Worm (Caenorhabditis elegans) whole organism, L4 larva: ENCODE results near the gene pro-1.
A peak's percentile ranks its signal among the peaks of the same experiment; 100 is the strongest.

Experiments used
- D1046.2 ChIP-seq: fragments of 200-800 bp; sonication (Bioruptor generic); IDR thresholded peaks from 2 replicates; pipeline ENCODE4 v1.3.6; 2022; ENCODE audit warnings: missing genetic modification characterization, missing compliant biosample characterization
- F10B5.3 ChIP-seq: sonication (generic microtip); optimal IDR thresholded peaks from 2 replicates; lab custom pipeline; 2016; ENCODE audit warnings: mild to moderate bottlenecking, missing genetic modification characterization, missing compliant biosample characterization
- F26F4.8 ChIP-seq: fragments of 200-800 bp; sonication (Bioruptor generic); conservative IDR thresholded peaks from 2 replicates; pipeline ENCODE4 v1.3.6; 2022; ENCODE audit warnings: missing genetic modification characterization, missing compliant biosample characterization
- F44E2.7 ChIP-seq: fragments of 200-800 bp; sonication (Bioruptor generic); IDR thresholded peaks from 2 replicates; pipeline ENCODE4 v2.1.2; 2022; ENCODE audit warnings: missing genetic modification characterization, missing compliant biosample characterization
- T20F7.1 ChIP-seq: fragments of 200-800 bp; sonication (Bioruptor generic); optimal IDR thresholded peaks from 2 replicates; lab custom pipeline; 2018; ENCODE audit warnings: mild to moderate bottlenecking, missing genetic modification characterization, missing compliant biosample characterization
- T26A8.4 ChIP-seq: fragments of 200-800 bp; sonication (Bioruptor generic); IDR thresholded peaks from 2 replicates; pipeline ENCODE4 v1.3.6; 2022; ENCODE audit warnings: missing genetic modification characterization, missing compliant biosample characterization
- Y105C5A.15 ChIP-seq: fragments of 200-800 bp; sonication (Bioruptor generic); IDR thresholded peaks from 2 replicates; pipeline ENCODE4 v1.3.6; 2022; ENCODE audit warnings: missing genetic modification characterization, missing compliant biosample characterization
- Y48G9A.11 ChIP-seq: fragments of 200-800 bp; sonication (Bioruptor generic); IDR thresholded peaks from 2 replicates; pipeline ENCODE4 v1.3.6; 2022; ENCODE audit warnings: missing genetic modification reagents, missing genetic modification characterization, missing compliant biosample characterization
- Y5F2A.4 ChIP-seq: fragments of 200-800 bp; sonication (Bioruptor generic); optimal IDR thresholded peaks from 2 replicates; lab custom pipeline; 2018; ENCODE audit warnings: mild to moderate bottlenecking, missing genetic modification characterization, missing compliant biosample characterization
- aha-1 ChIP-seq: fragments of 150-350 bp; peaks from one replicate; lab custom pipeline; 2014; ENCODE audit warnings: missing biosample characterization, missing genetic modification characterization
- aly-2 ChIP-seq: sonication (generic microtip); optimal IDR thresholded peaks from 2 replicates; lab custom pipeline; 2018; ENCODE audit warnings: missing biosample characterization, missing genetic modification characterization
- attf-4 ChIP-seq: sonication (generic microtip); optimal IDR thresholded peaks from 3 replicates; lab custom pipeline; 2017; ENCODE audit warnings: missing biosample characterization, missing genetic modification characterization
- ceh-62 ChIP-seq: sonication (generic microtip); optimal IDR thresholded peaks from 2 replicates; lab custom pipeline; 2017; ENCODE audit warnings: missing biosample characterization, missing genetic modification characterization
- ces-1 ChIP-seq: fragments of 150-350 bp; sonication (generic microtip); optimal IDR thresholded peaks from 4 replicates; lab custom pipeline; 2014; ENCODE audit warnings: missing biosample characterization, missing genetic modification reagents, missing genetic modification characterization
- ctbp-1 ChIP-seq: fragments of 200-800 bp; sonication (Bioruptor generic); IDR thresholded peaks from 2 replicates; pipeline ENCODE4 v1.3.6; 2022; ENCODE audit warnings: missing genetic modification reagents, missing genetic modification characterization, missing compliant biosample characterization
- daf-16 ChIP-seq, 3 experiments: sonication (generic microtip); optimal IDR thresholded peaks; 2 replicates each; lab custom pipeline; 2016 to 2017; ENCODE audit warnings: missing genetic modification characterization in 3 of 3, missing genetic modification reagents in 3 of 3, mild to moderate bottlenecking in 2 of 3, missing compliant biosample characterization in 2 of 3, missing biosample characterization in 1 of 3, moderate library complexity in 1 of 3
- daf-19 ChIP-seq: fragments of 200-800 bp; sonication (Bioruptor generic); conservative IDR thresholded peaks from 2 replicates; pipeline ENCODE4 v1.3.6; 2022; ENCODE audit warnings: missing genetic modification characterization, missing compliant biosample characterization
- daf-8 ChIP-seq: fragments of 200-800 bp; sonication (Bioruptor generic); IDR thresholded peaks from 2 replicates; pipeline ENCODE4 v1.3.6; 2022; ENCODE audit warnings: missing genetic modification characterization, missing compliant biosample characterization
- dmd-9 ChIP-seq: fragments of 200-800 bp; sonication (Bioruptor generic); IDR thresholded peaks from 2 replicates; pipeline ENCODE4 v1.3.6; 2022; ENCODE audit warnings: missing genetic modification reagents, missing genetic modification characterization, missing compliant biosample characterization
- hif-1 ChIP-seq, 2 experiments: sonication (generic microtip); optimal IDR thresholded peaks; 2 replicates each; lab custom pipeline; 2016 to 2017; ENCODE audit warnings: missing compliant biosample characterization in 2 of 2, missing genetic modification characterization in 2 of 2, missing genetic modification reagents in 2 of 2, missing genotype in 2 of 2, mild to moderate bottlenecking in 1 of 2
- hlh-11 ChIP-seq: fragments of 200-800 bp; sonication (Bioruptor generic); optimal IDR thresholded peaks from 2 replicates; lab custom pipeline; 2018; ENCODE audit warnings: mild to moderate bottlenecking, missing genetic modification characterization, missing compliant biosample characterization
- lin-1 ChIP-seq: fragments of 200-800 bp; sonication (Bioruptor generic); IDR thresholded peaks from 2 replicates; pipeline ENCODE4 v1.3.6; 2022; ENCODE audit warnings: missing genetic modification reagents, missing genetic modification characterization, missing compliant biosample characterization
- lin-13 ChIP-seq: fragments of 150-350 bp; optimal IDR thresholded peaks from 2 replicates; lab custom pipeline; 2014; ENCODE audit warnings: missing biosample characterization, missing genetic modification reagents, missing genetic modification characterization
- lin-29 ChIP-seq: fragments of 200-800 bp; sonication (Bioruptor generic); IDR thresholded peaks from 2 replicates; pipeline ENCODE4 v1.3.6; 2022; ENCODE audit warnings: missing genetic modification reagents, missing genetic modification characterization, missing compliant biosample characterization
- lin-39 ChIP-seq: fragments of 150-350 bp; optimal IDR thresholded peaks from 2 replicates; lab custom pipeline; 2014; ENCODE audit warnings: missing biosample characterization, missing genetic modification reagents, missing genetic modification characterization
- lir-3 ChIP-seq: sonication (generic microtip); optimal IDR thresholded peaks from 2 replicates; lab custom pipeline; 2016; ENCODE audit warnings: mild to moderate bottlenecking, missing genetic modification characterization, missing compliant biosample characterization
- madf-5 ChIP-seq, 2 experiments: fragments of 200-800 bp; sonication (Bioruptor generic); IDR thresholded peaks; 2 replicates each; pipeline ENCODE4 v1.3.6; 2022; ENCODE audit warnings: missing compliant biosample characterization in 2 of 2, missing genetic modification characterization in 2 of 2
- madf-9 ChIP-seq: fragments of 200-800 bp; sonication (Bioruptor generic); conservative IDR thresholded peaks from 2 replicates; pipeline ENCODE4 v1.3.6; 2022; ENCODE audit warnings: missing genetic modification reagents, missing genetic modification characterization, missing compliant biosample characterization
- mdt-29 ChIP-seq: fragments of 200-800 bp; sonication (Bioruptor generic); IDR thresholded peaks from 2 replicates; pipeline ENCODE4 v1.3.6; 2022; ENCODE audit warnings: missing genetic modification reagents, missing genetic modification characterization, missing compliant biosample characterization
- mep-1 ChIP-seq: fragments of 150-350 bp; sonication (generic microtip); optimal IDR thresholded peaks from 3 replicates; lab custom pipeline; 2014; ENCODE audit warnings: missing biosample characterization, missing genetic modification characterization
- nhr-11 ChIP-seq: fragments of 150-350 bp; optimal IDR thresholded peaks from 2 replicates; lab custom pipeline; 2014; ENCODE audit warnings: missing biosample characterization, missing genetic modification characterization
- nhr-25 ChIP-seq: sonication (generic microtip); optimal IDR thresholded peaks from 2 replicates; lab custom pipeline; 2017; ENCODE audit warnings: missing genetic modification characterization, mild to moderate bottlenecking, missing compliant biosample characterization, antibody characterized with exemption, moderate library complexity, borderline replicate concordance; ENCODE audit not compliant: insufficient read depth
- nhr-48 ChIP-seq: sonication (generic microtip); optimal IDR thresholded peaks from 2 replicates; lab custom pipeline; 2016; ENCODE audit warnings: mild to moderate bottlenecking, missing genetic modification characterization, missing compliant biosample characterization
- nhr-76 ChIP-seq: fragments of 150-350 bp; optimal IDR thresholded peaks from 2 replicates; lab custom pipeline; 2014; ENCODE audit warnings: missing biosample characterization, missing genetic modification characterization
- nhr-77 ChIP-seq: fragments of 150-350 bp; optimal IDR thresholded peaks from 2 replicates; lab custom pipeline; 2014; ENCODE audit warnings: missing biosample characterization, missing genetic modification characterization
- pha-4 ChIP-seq, 2 experiments: fragments of 150-350 bp in 1 of 2; fragments of 200-800 bp in 1 of 2; sonication (Bioruptor generic) in 1 of 2; IDR thresholded peaks in 1 of 2; optimal IDR thresholded peaks in 1 of 2; 2 replicates each; pipeline versions ENCODE4 v1.3.6 to Lab custom; 2014 to 2022; ENCODE audit warnings: missing genetic modification characterization in 2 of 2, missing genetic modification reagents in 2 of 2, missing biosample characterization in 1 of 2, missing compliant biosample characterization in 1 of 2
- php-3 ChIP-seq: fragments of 200-800 bp; sonication (Bioruptor generic); IDR thresholded peaks from 2 replicates; pipeline ENCODE4 v1.3.6; 2022; ENCODE audit warnings: missing genetic modification reagents, missing genetic modification characterization, missing compliant biosample characterization
- skn-1 ChIP-seq: fragments of 150-350 bp; optimal IDR thresholded peaks from 2 replicates; lab custom pipeline; 2014; ENCODE audit warnings: missing biosample characterization, missing genetic modification characterization
- unc-62 ChIP-seq, 3 experiments: fragments of 150-350 bp in 1 of 3; sonication (generic microtip); optimal IDR thresholded peaks in 2 of 3; peaks in 1 of 3; 1 replicate in 1 of 3; 2 replicates in 2 of 3; lab custom pipeline; 2014 to 2017; ENCODE audit warnings: missing biosample characterization in 3 of 3, missing genetic modification characterization in 3 of 3, missing genetic modification reagents in 3 of 3, missing genotype in 1 of 3
- zfp-3 ChIP-seq: fragments of 200-800 bp; sonication (Bioruptor generic); conservative IDR thresholded peaks from 2 replicates; pipeline ENCODE4 v1.3.6; 2022; ENCODE audit warnings: missing genetic modification reagents, missing genetic modification characterization, missing compliant biosample characterization
- zip-11 ChIP-seq: fragments of 200-800 bp; sonication (Bioruptor generic); IDR thresholded peaks from 2 replicates; pipeline ENCODE4 v1.3.6; 2022; ENCODE audit warnings: missing genetic modification characterization, missing compliant biosample characterization
- zip-2 ChIP-seq: fragments of 150-350 bp; optimal IDR thresholded peaks from 2 replicates; lab custom pipeline; 2014; ENCODE audit warnings: missing biosample characterization, missing genetic modification characterization
- ztf-7 ChIP-seq: fragments of 150-350 bp; optimal IDR thresholded peaks from 2 replicates; lab custom pipeline; 2014; ENCODE audit warnings: missing biosample characterization, missing genetic modification characterization

pro-1 gene

ce11 chrII:10553377-10554045 lies 11.7 kb upstream of the pro-1 start (continued):
- peak; percentile 56; the same call in 1 of the 2 replicates for TF ChIP-seq zfp-3
- no peak; the same call in 1 of the 2 replicates for TF ChIP-seq php-3 (GFP tag; lab: Robert Waterston, UW)
- peak; percentile 81; the same call in 1 of the 2 replicates for TF ChIP-seq D1046.2 (GFP tag; lab: Robert Waterston, UW)
- TF ChIP-seq daf-16 (GFP tag; optimal IDR thresholded peaks at IDR 0.05; lab: Kevin White, UChicago), result no peak
- peak; percentile 12 for TF ChIP-seq daf-16 (tag; optimal IDR thresholded peaks at IDR 0.05; lab: Kevin White, UChicago)
- TF ChIP-seq madf-5 (GFP tag; IDR thresholded peaks at IDR 0.05; lab: Robert Waterston, UW), result 0 out of 4 replicates have a peak, but pooled peaks have one; percentile 15 to 25
- no peak for TF ChIP-seq lin-39
- peak; percentile 34; the same call in 1 of the 2 replicates for TF ChIP-seq mdt-29 (GFP tag; lab: Robert Waterston, UW)
- TF ChIP-seq ctbp-1 (GFP tag; lab: Robert Waterston, UW), result 0 out of 2 replicates have a peak, but pooled peaks have one; percentile 7
- 0 out of 2 replicates have a peak, but pooled peaks have one; percentile 24 for TF ChIP-seq madf-9
- TF ChIP-seq, all 104 proteins: peak for 13

DNA sequence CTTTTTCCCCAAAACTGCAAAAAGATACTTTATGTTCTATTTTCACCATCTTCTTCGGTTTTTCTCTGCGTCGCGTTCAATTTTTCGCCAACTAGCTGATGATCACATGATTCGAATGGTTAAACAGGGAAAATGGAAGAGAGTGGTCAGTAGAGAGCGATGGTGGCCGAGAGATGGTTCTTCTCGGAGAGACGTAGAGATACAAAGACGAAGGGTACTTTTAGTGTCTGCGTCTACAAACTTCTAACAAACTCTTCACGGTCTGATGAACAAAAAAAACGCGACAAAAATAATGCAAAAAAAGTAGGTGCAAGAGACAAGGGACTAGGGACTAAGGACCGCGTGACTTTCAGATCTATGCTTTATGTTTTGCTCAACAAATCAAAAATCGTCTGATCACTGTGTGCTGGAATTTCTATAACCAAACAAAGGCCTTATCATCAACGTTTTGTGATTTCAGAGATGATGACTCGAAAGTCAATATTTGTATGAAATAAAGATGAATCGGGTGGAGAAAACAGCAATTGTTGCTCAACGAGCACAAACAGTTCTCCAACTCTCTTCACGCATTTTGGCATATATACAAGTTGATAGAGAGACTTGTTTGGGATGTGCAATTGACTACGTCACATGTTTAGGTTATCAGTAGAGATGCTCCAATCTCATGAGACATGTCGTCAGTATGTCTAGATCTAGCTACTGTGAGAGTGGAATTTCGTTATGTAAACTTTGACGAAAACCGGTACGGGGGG lies 10.4 kb upstream of the pro-1 start:
- TF ChIP-seq attf-4 (no peak), F10B5.3 (tag; lab: Kevin White, UChicago) (no peak), aly-2 (tag; lab: Kevin White, UChicago) (no peak), T26A8.4 (GFP tag; lab: Robert Waterston, UW) (peak; percentile 67), ces-1 (GFP tag; lab: Kevin White, UChicago) (peak; percentile 63), F44E2.7 (GFP tag; lab: Robert Waterston, UW) (no peak), mep-1 (tag; lab: Kevin White, UChicago) (peak; percentile 89), hif-1 (tag; optimal IDR thresholded peaks at IDR 0.05; lab: Kevin White, UChicago) (peak; percentile 25 to 69), pha-4 (GFP tag; IDR thresholded peaks at IDR 0.05; lab: Robert Waterston, UW) (peak; percentile 41; the same call in 1 of the 2 replicates), pha-4 (tag; optimal IDR thresholded peaks at IDR 0.05; lab: Kevin White, UChicago) (no peak), unc-62 (GFP tag; optimal IDR thresholded peaks at IDR 0.05 in 1 of 2; lab: Kevin White, UChicago) (peak in 1 of 2 experiments; percentile 100), unc-62 (tag; optimal IDR thresholded peaks at IDR 0.05; lab: Kevin White, UChicago) (no peak), nhr-48 (tag; lab: Kevin White, UChicago) (peak; percentile 95), aha-1 (tag; lab: Kevin White, UChicago) (peak; percentile 99), Y105C5A.15 (0 out of 2 replicates have a peak, but pooled peaks have one; percentile 24), lin-39 (no peak), zip-11 (GFP tag; lab: Robert Waterston, UW) (no peak), nhr-76 (tag; lab: Kevin White, UChicago) (peak; percentile 64), Y5F2A.4 (GFP tag; lab: Kevin White, UChicago) (no peak), dmd-9 (no peak), daf-19 (GFP tag; lab: Robert Waterston, UW) (no peak), nhr-77 (tag; lab: Kevin White, UChicago) (peak; percentile 94), zfp-3 (0 out of 2 replicates have a peak, but pooled peaks have one; percentile 42), ceh-62 (no peak), hlh-11 (peak; percentile 96), lir-3 (tag; lab: Kevin White, UChicago) (no peak), lin-29 (peak; percentile 70; the same call in 1 of the 2 replicates), nhr-25 (peak; percentile 81), daf-8 (GFP tag; lab: Robert Waterston, UW) (no peak), F26F4.8 (no peak), zip-2 (no peak), nhr-11 (tag; lab: Kevin White, UChicago) (peak; percentile 98), skn-1 (tag; lab: Kevin White, UChicago) (no peak), mdt-29 (GFP tag; lab: Robert Waterston, UW) (peak; percentile 55; the same call in 1 of the 2 replicates), Y48G9A.11 (GFP tag; lab: Robert Waterston, UW) (no peak), lin-1 (GFP tag; lab: Robert Waterston, UW) (peak; percentile 77; the same call in 1 of the 2 replicates), T20F7.1 (GFP tag; lab: Kevin White, UChicago) (peak; percentile 67), madf-9 (peak; percentile 39), ztf-7 (peak; percentile 61), lin-13 (GFP tag; lab: Kevin White, UChicago) (no peak)
